Fruit fly (Drosophila melanogaster): ENCODE measurements around the gene CG3386.

The CG3386 gene

DNA sequence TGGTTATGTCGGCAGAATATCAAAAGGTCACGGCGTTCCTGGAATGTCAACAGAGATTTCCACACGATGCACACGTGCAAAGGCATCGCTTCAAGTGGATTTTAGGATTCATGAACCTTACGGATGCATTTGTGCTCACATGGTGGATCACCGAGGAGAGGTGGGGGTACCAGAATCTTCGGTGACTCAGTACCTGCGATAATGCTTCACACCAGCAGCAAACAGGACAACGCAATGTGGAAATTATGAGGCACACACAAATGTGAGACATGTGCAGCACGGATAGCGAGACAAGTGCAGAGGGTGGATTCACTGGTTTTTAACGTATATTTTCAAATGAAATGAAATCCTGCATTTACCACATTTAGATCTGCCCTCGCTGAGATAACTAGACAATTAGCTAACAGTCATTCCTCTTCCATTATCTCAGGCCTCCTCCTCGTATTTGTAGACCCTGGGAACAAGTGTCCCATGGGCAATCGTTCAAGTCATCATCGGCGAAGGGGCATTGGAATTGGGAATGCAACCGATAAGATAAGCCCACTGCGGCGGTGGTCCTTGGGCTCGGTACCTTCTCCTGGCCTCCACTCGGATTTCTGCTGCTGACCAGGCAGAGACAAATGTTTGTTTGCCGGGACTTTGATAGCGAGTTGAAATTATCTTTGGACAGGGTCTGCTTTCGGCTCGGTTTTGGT, 44.4 kb upstream of the CG3386 start:
- TF ChIP-seq pan (optimal IDR thresholded peaks at IDR 0.05) (peak in 1 of 2 experiments; percentile 44), pan (GFP tag; optimal IDR thresholded peaks at IDR 0.05 in 1 of 2, IDR thresholded peaks at IDR 0.05 in 1 of 2) (no peak), kni (GFP tag; optimal IDR thresholded peaks at IDR 0.05) (peak; percentile 44), CkIIα-i1 (GFP tag; IDR thresholded peaks at IDR 0.05) (no peak), tll (GFP tag; optimal IDR thresholded peaks at IDR 0.05) (peak in 1 of 2 experiments; percentile 78), pros (GFP tag; optimal IDR thresholded peaks at IDR 0.05) (peak; percentile 27), CG3163 (GFP tag; optimal IDR thresholded peaks at IDR 0.05) (no peak), Kr (GFP tag; optimal IDR thresholded peaks at IDR 0.05) (peak; percentile 26), chinmo (GFP tag; IDR thresholded peaks at IDR 0.05; ENCODE audit: partially characterized antibody) (0 out of 4 replicates have a peak, but pooled peaks have one; percentile 18), vfl (GFP tag; optimal IDR thresholded peaks at IDR 0.05) (peak; percentile 4), twi (tag; optimal IDR thresholded peaks at IDR 0.05) (peak; percentile 98), CG15479 (GFP tag; optimal IDR thresholded peaks at IDR 0.05) (peak; percentile 99), sens-2 (GFP tag; IDR thresholded peaks at IDR 0.05) (no peak), CG18476 (GFP tag; optimal IDR thresholded peaks at IDR 0.05) (peak; percentile 98), pfk (GFP tag; optimal IDR thresholded peaks at IDR 0.05) (no peak), B-H2 (GFP tag; optimal IDR thresholded peaks at IDR 0.05) (no peak), bbx (GFP tag; IDR thresholded peaks at IDR 0.05; ENCODE audit: partially characterized antibody) (0 out of 2 replicates have a peak, but pooled peaks have one; percentile 25), D (optimal IDR thresholded peaks at IDR 0.05) (peak; percentile 90), D (GFP tag; optimal IDR thresholded peaks at IDR 0.05) (no peak), CG4730 (GFP tag; IDR thresholded peaks at IDR 0.05) (0 out of 2 replicates have a peak, but pooled peaks have one; percentile 8), row (GFP tag; IDR thresholded peaks at IDR 0.05) (peak; percentile 29; the same call in 1 of the 3 replicates), CG34224 (GFP tag; IDR thresholded peaks at IDR 0.05; ENCODE audit: partially characterized antibody) (no peak), zen (tag; optimal IDR thresholded peaks at IDR 0.05) (peak; percentile 88), grn (GFP tag; optimal IDR thresholded peaks at IDR 0.05) (peak; percentile 60), crol (GFP tag; IDR thresholded peaks at IDR 0.05) (0 out of 2 replicates have a peak, but pooled peaks have one; percentile 6), disco-r (GFP tag; optimal IDR thresholded peaks at IDR 0.05) (no peak), gcm (GFP tag; optimal IDR thresholded peaks at IDR 0.05) (no peak)

dm6 chr3L:725527-726191, 43.4 kb upstream of the CG3386 start:
- peak; percentile 39 for TF ChIP-seq oc (tag; optimal IDR thresholded peaks at IDR 0.05)
- peak; percentile 66 for TF ChIP-seq CG12155 (GFP tag; optimal IDR thresholded peaks at IDR 0.05)
- peak; percentile 94 for TF ChIP-seq chm (GFP tag; IDR thresholded peaks at IDR 0.05)
- TF ChIP-seq schlank (tag; optimal IDR thresholded peaks at IDR 0.05): no peak
- peak; percentile 21; the same call in 1 of the 2 replicates for TF ChIP-seq CG3847 (GFP tag; IDR thresholded peaks at IDR 0.05)
- TF ChIP-seq otp (GFP tag; IDR thresholded peaks at IDR 0.05): peak; percentile 92
- TF ChIP-seq slp2 (GFP tag; optimal IDR thresholded peaks at IDR 0.05): peak; percentile 81
- peak; percentile 77 for TF ChIP-seq CG11398 (GFP tag; optimal IDR thresholded peaks at IDR 0.05)
- TF ChIP-seq maf-S (GFP tag; optimal IDR thresholded peaks at IDR 0.05): peak; percentile 66
- no peak for TF ChIP-seq insv (GFP tag; optimal IDR thresholded peaks at IDR 0.05)
- TF ChIP-seq crc (GFP tag; optimal IDR thresholded peaks at IDR 0.05): peak; percentile 50
- no peak for TF ChIP-seq E2f2 (GFP tag; IDR thresholded peaks at IDR 0.05)
- TF ChIP-seq fu2 (GFP tag; optimal IDR thresholded peaks at IDR 0.05): no peak
- TF ChIP-seq Ets97D (GFP tag; optimal IDR thresholded peaks at IDR 0.05): peak; percentile 11
- TF ChIP-seq Atf3 (GFP tag; optimal IDR thresholded peaks at IDR 0.05): peak; percentile 86
- 0 out of 3 replicates have a peak, but pooled peaks have one; percentile 39 for TF ChIP-seq CG2889 (GFP tag; IDR thresholded peaks at IDR 0.05)
- peak; percentile 27 for TF ChIP-seq Jarid2 (GFP tag; optimal IDR thresholded peaks at IDR 0.05)
- TF ChIP-seq abd-A (tag; optimal IDR thresholded peaks at IDR 0.05): peak; percentile 20
- TF ChIP-seq CG13775 (GFP tag; optimal IDR thresholded peaks at IDR 0.05): peak; percentile 85
- TF ChIP-seq repo (GFP tag; optimal IDR thresholded peaks at IDR 0.05): peak; percentile 77
- TF ChIP-seq CG11247 (GFP tag; IDR thresholded peaks at IDR 0.05): no peak
- no peak for TF ChIP-seq Nf-YA (GFP tag; IDR thresholded peaks at IDR 0.05)
